Worm (Caenorhabditis elegans): ENCODE measurements around the gene klp-18.

ce11 chrIV:7035823-7036222, 4.2 kb upstream of the klp-18 start, which contains the start of gene C06G3.3:
- TF ChIP-seq skn-1 (tag; optimal IDR thresholded peaks at IDR 0.05) (no peak), mab-5 (tag; optimal IDR thresholded peaks at IDR 0.05) (no peak), nhr-25 (tag; optimal IDR thresholded peaks at IDR 0.05) (no peak), zag-1 (tag; optimal IDR thresholded peaks at IDR 0.05) (no peak), lin-11 (tag; optimal IDR thresholded peaks at IDR 0.05) (no peak), egl-27 (tag; optimal IDR thresholded peaks at IDR 0.05) (no peak), ceh-82 (tag; optimal IDR thresholded peaks at IDR 0.05) (no peak), F13H6.1 (tag; optimal IDR thresholded peaks at IDR 0.05) (no peak), nhr-129 (tag; optimal IDR thresholded peaks at IDR 0.05) (peak; percentile 3), dmd-4 (tag; optimal IDR thresholded peaks at IDR 0.05) (no peak), nhr-12 (tag; optimal IDR thresholded peaks at IDR 0.05) (no peak), Y55F3AM.14 (GFP tag; optimal IDR thresholded peaks at IDR 0.05) (no peak), elt-1 (tag; optimal IDR thresholded peaks at IDR 0.05) (no peak)
